Worm (Caenorhabditis elegans) whole organism, L3 larva: Measurements from ENCODE around the gene fmil-1.

Experiments
- aly-2 ChIP-seq: fragments of 150-350 bp; optimal IDR thresholded peaks from 2 replicates; lab custom pipeline; 2014; ENCODE audit warnings: missing biosample characterization, missing genetic modification characterization
- elt-1 ChIP-seq: fragments of 150-350 bp; optimal IDR thresholded peaks from 2 replicates; lab custom pipeline; 2014; ENCODE audit warnings: missing biosample characterization, missing genetic modification characterization
- elt-2 ChIP-seq: sonication (generic microtip); optimal IDR thresholded peaks from 2 replicates; lab custom pipeline; 2016; ENCODE audit warnings: missing genetic modification reagents, mild to moderate bottlenecking, missing genetic modification characterization, missing compliant biosample characterization
- nhr-11 ChIP-seq: fragments of 150-350 bp; optimal IDR thresholded peaks from 2 replicates; lab custom pipeline; 2014; ENCODE audit warnings: missing biosample characterization, missing genetic modification characterization
- nhr-237 ChIP-seq: fragments of 150-350 bp; optimal IDR thresholded peaks from 2 replicates; lab custom pipeline; 2014; ENCODE audit warnings: missing biosample characterization, missing genetic modification characterization
- nhr-43 ChIP-seq: sonication (generic microtip); optimal IDR thresholded peaks from 2 replicates; lab custom pipeline; 2016; ENCODE audit warnings: mild to moderate bottlenecking, missing genetic modification characterization, missing compliant biosample characterization; ENCODE audit not compliant: poor library complexity, severe bottlenecking
- nhr-67 ChIP-seq: fragments of 150-350 bp; optimal IDR thresholded peaks from 2 replicates; lab custom pipeline; 2014; ENCODE audit warnings: missing biosample characterization, missing genetic modification characterization
- nhr-77 ChIP-seq: fragments of 150-350 bp; optimal IDR thresholded peaks from 2 replicates; lab custom pipeline; 2014; ENCODE audit warnings: missing biosample characterization, missing genetic modification characterization
- tbx-2 ChIP-seq: sonication (generic microtip); optimal IDR thresholded peaks from 2 replicates; lab custom pipeline; 2016; ENCODE audit warnings: mild to moderate bottlenecking, missing genetic modification characterization, missing compliant biosample characterization

DNA sequence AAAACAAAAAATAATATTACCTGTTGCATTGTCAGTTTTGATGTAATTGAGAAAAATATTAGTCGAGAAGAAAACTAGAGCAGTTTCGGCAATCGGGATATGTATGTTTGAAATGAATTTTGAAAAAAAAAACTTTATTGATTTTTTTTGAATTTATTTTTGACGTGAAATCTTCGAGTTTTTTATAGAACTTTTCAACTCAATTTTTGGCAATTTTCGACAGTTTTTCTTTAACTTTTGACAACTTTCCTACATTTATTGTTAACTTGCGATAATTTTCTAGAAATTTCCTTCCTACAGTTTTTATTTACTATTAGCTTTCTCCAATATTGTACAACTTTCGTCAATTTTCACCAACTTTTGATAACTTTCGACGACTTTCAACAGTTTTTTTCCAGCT, 33.4 kb upstream of the fmil-1 start, which contains the start of gene Y37E11AL.12:
- TF ChIP-seq nhr-237 (tag; lab: Kevin White, UChicago) (no peak), nhr-77 (tag; lab: Kevin White, UChicago) (no peak), tbx-2 (no peak), nhr-11 (tag; lab: Kevin White, UChicago) (no peak), aly-2 (tag; lab: Kevin White, UChicago) (no peak), nhr-43 (tag; lab: Kevin White, UChicago) (no peak), nhr-67 (tag; lab: Kevin White, UChicago) (no peak), elt-2 (no peak), elt-1 (no peak)
